Worm (Caenorhabditis elegans): ENCODE measurements around the gene dnj-18.

The dnj-18 gene

DNA sequence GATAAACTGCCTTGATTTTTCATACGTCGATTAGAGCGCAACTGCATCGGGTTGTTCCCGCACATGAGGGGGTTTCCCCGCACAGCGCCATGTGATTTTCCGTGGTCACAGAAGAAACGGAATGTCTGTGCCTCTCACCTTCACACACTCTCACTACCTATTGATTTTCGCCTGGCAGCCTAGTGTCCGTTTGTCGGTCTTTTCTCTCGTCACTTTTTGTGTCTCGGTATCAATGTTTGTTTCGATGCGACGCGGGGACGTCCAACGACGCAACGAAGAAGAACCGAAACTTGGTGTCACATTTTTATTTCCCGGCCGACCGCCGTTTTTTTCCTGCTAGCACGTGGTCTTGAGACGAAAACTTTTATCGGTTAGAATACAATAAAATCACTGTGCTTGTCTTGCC, 48.6 kb upstream of the dnj-18 start (continued):
- TF ChIP-seq dmd-8 (GFP tag; IDR thresholded peaks at IDR 0.05) = no peak
- peak; percentile 44 for TF ChIP-seq zip-2 (tag; optimal IDR thresholded peaks at IDR 0.05)
- no peak for TF ChIP-seq unc-39 (tag; optimal IDR thresholded peaks at IDR 0.05)
- peak; percentile 72 for TF ChIP-seq ceh-28 (tag; optimal IDR thresholded peaks at IDR 0.05)
- TF ChIP-seq lin-39 (tag; optimal IDR thresholded peaks at IDR 0.05) = no peak
- 0 out of 2 replicates have a peak, but pooled peaks have one; percentile 39 for TF ChIP-seq daf-19 (GFP tag; conservative IDR thresholded peaks at IDR 0.05)
- TF ChIP-seq pqm-1 (tag; optimal IDR thresholded peaks at IDR 0.05) = peak; percentile 39
- TF ChIP-seq T20F7.1 (GFP tag; optimal IDR thresholded peaks at IDR 0.05) = peak; percentile 86
- TF ChIP-seq D1046.2 (GFP tag; IDR thresholded peaks at IDR 0.05) = no peak
- TF ChIP-seq nhr-237 (tag; optimal IDR thresholded peaks at IDR 0.05) = peak; percentile 2
- no peak for TF ChIP-seq madf-5 (GFP tag; IDR thresholded peaks at IDR 0.05)
- peak; percentile 83 for TF ChIP-seq T26A8.4 (GFP tag; IDR thresholded peaks at IDR 0.05)
- peak; percentile 90 for TF ChIP-seq lin-38 (GFP tag; IDR thresholded peaks at IDR 0.05)
- TF ChIP-seq R02D3.7 (tag; optimal IDR thresholded peaks at IDR 0.05) = no peak
- TF ChIP-seq arid-1 (GFP tag; conservative IDR thresholded peaks at IDR 0.05) = peak; percentile 15; the same call in 1 of the 2 replicates
- peak in 1 of 2 experiments; percentile 99 for TF ChIP-seq unc-62 (GFP tag; optimal IDR thresholded peaks at IDR 0.05 in 1 of 2)
- no peak for TF ChIP-seq unc-62 (tag; optimal IDR thresholded peaks at IDR 0.05)
- TF ChIP-seq mep-1 (tag; optimal IDR thresholded peaks at IDR 0.05) = peak; percentile 96
- no peak for TF ChIP-seq F49E8.2 (tag; optimal IDR thresholded peaks at IDR 0.05; ENCODE audit: borderline replicate concordance)
- TF ChIP-seq jun-1 (tag; optimal IDR thresholded peaks at IDR 0.05) = peak; percentile 72
- TF ChIP-seq set-16 (GFP tag; IDR thresholded peaks at IDR 0.05) = peak; percentile 80
- peak; percentile 86 for TF ChIP-seq nhr-10 (tag; optimal IDR thresholded peaks at IDR 0.05)
- TF ChIP-seq lin-13 (GFP tag; optimal IDR thresholded peaks at IDR 0.05) = peak; percentile 91
- TF ChIP-seq cey-2 (tag; optimal IDR thresholded peaks at IDR 0.05; ENCODE audit: borderline replicate concordance, insufficient read depth) = peak; percentile 16
- peak; percentile 57 for TF ChIP-seq fkh-10 (GFP tag; optimal IDR thresholded peaks at IDR 0.05)
- peak; percentile 34 for TF ChIP-seq ztf-7 (tag; optimal IDR thresholded peaks at IDR 0.05)
- TF ChIP-seq ZK337.2 (GFP tag; IDR thresholded peaks at IDR 0.05) = 0 out of 2 replicates have a peak, but pooled peaks have one; percentile 25
- peak; percentile 99 for TF ChIP-seq dmd-6 (GFP tag; IDR thresholded peaks at IDR 0.05)
- peak; percentile 94 for TF ChIP-seq rbr-2 (tag; optimal IDR thresholded peaks at IDR 0.05)
- TF ChIP-seq nhr-102 (tag; optimal IDR thresholded peaks at IDR 0.05) = peak; percentile 93
- TF ChIP-seq lir-3 (tag; optimal IDR thresholded peaks at IDR 0.05) = peak; percentile 33
- peak; percentile 80 for TF ChIP-seq dpl-1 (GFP tag; optimal IDR thresholded peaks at IDR 0.05)
- peak; percentile 97 for TF ChIP-seq nhr-77 (tag; optimal IDR thresholded peaks at IDR 0.05)
- no peak for TF ChIP-seq fos-1 (tag; optimal IDR thresholded peaks at IDR 0.05)
- TF ChIP-seq mxl-3 (GFP tag; optimal IDR thresholded peaks at IDR 0.05) = peak; percentile 100
- peak; percentile 15; the same call in 1 of the 2 replicates for TF ChIP-seq ceh-44 (GFP tag; IDR thresholded peaks at IDR 0.05)
- peak; percentile 78 for TF ChIP-seq spr-1 (tag; optimal IDR thresholded peaks at IDR 0.05)
- no peak for TF ChIP-seq spr-3 (GFP tag; optimal IDR thresholded peaks at IDR 0.05)
- TF ChIP-seq nhr-41 (GFP tag; IDR thresholded peaks at IDR 0.05) = 0 out of 2 replicates have a peak, but pooled peaks have one; percentile 71
- TF ChIP-seq hmg-1.1 (GFP tag; IDR thresholded peaks at IDR 0.05) = peak; percentile 86

DNA sequence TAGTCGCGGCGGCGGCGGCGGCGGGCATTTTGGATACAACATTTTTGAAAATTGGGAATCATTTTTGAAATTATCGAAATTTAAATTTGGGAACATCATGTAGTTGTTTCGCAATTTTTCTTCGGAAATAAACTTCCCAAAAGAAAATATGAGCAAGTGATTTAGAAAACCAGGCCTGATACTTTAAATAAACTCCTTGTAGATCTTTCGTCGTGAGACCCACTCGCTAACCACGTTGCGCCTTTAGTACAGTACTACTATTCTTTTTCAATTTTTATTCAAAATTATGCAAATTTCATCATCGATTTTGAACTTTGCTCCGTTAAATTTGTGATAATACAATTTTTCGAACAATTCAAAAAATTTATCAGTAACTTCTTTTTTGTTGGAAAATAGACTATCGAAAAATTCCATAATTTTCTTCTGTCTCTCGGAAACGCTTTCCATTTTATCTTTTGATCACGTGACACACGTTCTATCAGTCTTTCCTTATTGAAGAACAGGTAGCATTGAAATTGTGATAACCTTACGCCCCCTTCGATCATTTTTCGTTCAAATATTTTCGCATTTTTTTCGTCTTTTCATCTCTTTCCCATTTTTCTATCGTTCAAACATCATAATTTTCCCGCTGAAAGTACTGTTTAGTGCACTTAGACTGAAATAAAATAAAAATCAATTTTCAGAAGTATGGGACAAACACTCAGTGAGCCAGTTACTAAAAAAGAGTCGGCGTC, 47.9 kb upstream of the dnj-18 start, which contains the start of gene ppm-2:
Gene ppm-2, plus strand, starts transcription at position 684 of the 734 bp plus-strand sequence.
- TF ChIP-seq hlh-11 (tag; optimal IDR thresholded peaks at IDR 0.05) (peak; percentile 24), snpc-1.2 (GFP tag; IDR thresholded peaks at IDR 0.05) (peak; percentile 46; the same call in 1 of the 2 replicates), spr-1 (tag; optimal IDR thresholded peaks at IDR 0.05) (no peak), daf-16 (GFP tag; optimal IDR thresholded peaks at IDR 0.05) (no peak), daf-16 (tag; optimal IDR thresholded peaks at IDR 0.05) (peak; percentile 43), ceh-32 (tag; optimal IDR thresholded peaks at IDR 0.05; ENCODE audit: poor library complexity) (no peak), mdl-1 (tag; optimal IDR thresholded peaks at IDR 0.05) (peak in 1 of 2 experiments; percentile 10), dve-1 (tag; optimal IDR thresholded peaks at IDR 0.05; ENCODE audit: insufficient read depth) (peak; percentile 55), tra-1 (GFP tag; IDR thresholded peaks at IDR 0.05) (0 out of 2 replicates have a peak, but pooled peaks have one; percentile 9), sdz-12 (GFP tag; optimal IDR thresholded peaks at IDR 0.05) (no peak), mep-1 (tag; optimal IDR thresholded peaks at IDR 0.05) (peak; percentile 13), madf-9 (GFP tag; conservative IDR thresholded peaks at IDR 0.05) (0 out of 2 replicates have a peak, but pooled peaks have one; percentile 14), lin-1 (GFP tag; IDR thresholded peaks at IDR 0.05) (0 out of 2 replicates have a peak, but pooled peaks have one; percentile 38), dmd-6 (GFP tag; IDR thresholded peaks at IDR 0.05) (peak; percentile 77)
